Fruit fly (Drosophila melanogaster): ENCODE measurements around the gene CG31460.

CG31460 gene

DNA sequence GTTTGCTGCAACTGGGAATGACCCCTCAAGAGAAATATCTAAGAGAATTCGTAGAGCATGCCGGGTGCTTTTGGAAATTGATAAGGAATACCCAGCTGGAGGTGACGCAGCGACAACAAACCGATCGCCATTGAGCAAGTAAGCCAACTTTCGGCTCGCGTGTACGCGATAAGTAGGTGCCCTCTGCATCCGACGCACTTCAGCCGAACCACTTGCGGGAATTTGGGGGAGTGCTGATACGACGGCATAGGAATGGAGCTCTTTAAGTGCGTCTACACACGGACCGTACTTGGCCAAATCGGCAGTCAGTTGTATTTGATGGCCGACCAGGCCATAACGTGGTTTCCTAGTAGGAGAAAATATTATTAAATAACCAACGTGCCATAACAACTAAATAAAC, 38.8 kb upstream of the CG31460 start, which contains the start of gene CG31259 (continued):
- TF ChIP-seq slp2 (GFP tag; optimal IDR thresholded peaks at IDR 0.05) (no peak), CG13424 (tag; optimal IDR thresholded peaks at IDR 0.05) (no peak), fd3F (GFP tag; optimal IDR thresholded peaks at IDR 0.05) (no peak), unc-4 (GFP tag; IDR thresholded peaks at IDR 0.05; ENCODE audit: partially characterized antibody) (no peak), CG6683 (GFP tag; optimal IDR thresholded peaks at IDR 0.05) (no peak), CoRest (tag; optimal IDR thresholded peaks at IDR 0.05) (no peak), Hr51 (GFP tag; optimal IDR thresholded peaks at IDR 0.05) (no peak), odd (GFP tag; optimal IDR thresholded peaks at IDR 0.05) (no peak), dpn (GFP tag; optimal IDR thresholded peaks at IDR 0.05) (no peak), CG12155 (GFP tag; optimal IDR thresholded peaks at IDR 0.05) (no peak), CG10959 (GFP tag; IDR thresholded peaks at IDR 0.05) (no peak), bowl (GFP tag; IDR thresholded peaks at IDR 0.05) (no peak), psq (GFP tag; optimal IDR thresholded peaks at IDR 0.05) (no peak), gsb (GFP tag; IDR thresholded peaks at IDR 0.05) (no peak), CG4360 (GFP tag; IDR thresholded peaks at IDR 0.05) (no peak), CG33557 (GFP tag; optimal IDR thresholded peaks at IDR 0.05) (no peak), CG14860 (GFP tag; IDR thresholded peaks at IDR 0.05; ENCODE audit: partially characterized antibody) (no peak), CG7745 (tag; optimal IDR thresholded peaks at IDR 0.05) (no peak), CG6854 (GFP tag; optimal IDR thresholded peaks at IDR 0.05) (no peak), CG3163 (GFP tag; optimal IDR thresholded peaks at IDR 0.05) (peak; percentile 86), tap (tag; optimal IDR thresholded peaks at IDR 0.05) (no peak), dimm (GFP tag; IDR thresholded peaks at IDR 0.05) (no peak), Dll (GFP tag; IDR thresholded peaks at IDR 0.05; ENCODE audit: partially characterized antibody) (no peak), GATAe (GFP tag; conservative IDR thresholded peaks at IDR 0.05) (peak; percentile 45; the same call in 1 of the 2 replicates), vnd (GFP tag; IDR thresholded peaks at IDR 0.05; ENCODE audit: partially characterized antibody) (peak; percentile 50; the same call in 1 of the 3 replicates), D19A (tag; optimal IDR thresholded peaks at IDR 0.05) (no peak), CG12219 (GFP tag; optimal IDR thresholded peaks at IDR 0.05) (no peak), Oaz (GFP tag; IDR thresholded peaks at IDR 0.05) (no peak), CG10431 (GFP tag; optimal IDR thresholded peaks at IDR 0.05) (no peak), fd102C (GFP tag; optimal IDR thresholded peaks at IDR 0.05) (no peak), CG4617 (GFP tag; optimal IDR thresholded peaks at IDR 0.05; ENCODE audit: borderline replicate concordance) (no peak), Hey (tag; optimal IDR thresholded peaks at IDR 0.05) (peak; percentile 76), CG11247 (GFP tag; IDR thresholded peaks at IDR 0.05) (no peak), Abd-B (GFP tag; optimal IDR thresholded peaks at IDR 0.05) (no peak), CG13894 (tag; optimal IDR thresholded peaks at IDR 0.05) (no peak), CG34376 (GFP tag; optimal IDR thresholded peaks at IDR 0.05) (peak; percentile 39), sim (GFP tag; IDR thresholded peaks at IDR 0.05) (no peak), tup (GFP tag; optimal IDR thresholded peaks at IDR 0.05) (no peak), crol (GFP tag; IDR thresholded peaks at IDR 0.05) (no peak), CG10654 (GFP tag; optimal IDR thresholded peaks at IDR 0.05) (no peak), CG33213 (GFP tag; optimal IDR thresholded peaks at IDR 0.05) (no peak), cwo (GFP tag; optimal IDR thresholded peaks at IDR 0.05) (peak; percentile 86), Med (GFP tag) (peak; percentile 66), CG16779 (GFP tag; IDR thresholded peaks at IDR 0.05) (no peak), sens (GFP tag) (no peak), kni (GFP tag; optimal IDR thresholded peaks at IDR 0.05) (no peak), Deaf1 (tag; optimal IDR thresholded peaks at IDR 0.05) (peak; percentile 86), bbx (GFP tag; IDR thresholded peaks at IDR 0.05; ENCODE audit: partially characterized antibody) (no peak), exex (tag; optimal IDR thresholded peaks at IDR 0.05) (peak; percentile 28), CG3407 (GFP tag; optimal IDR thresholded peaks at IDR 0.05) (no peak), CG11093 (GFP tag; IDR thresholded peaks at IDR 0.05) (no peak)
